Fruit fly (Drosophila melanogaster) whole organism: Measurements from ENCODE around the gene CG10514.

Source experiments
- CG8478 ChIP-seq: fragments of >200 bp; optimal IDR thresholded peaks from 2 replicates; lab custom pipeline; 2018; ENCODE audit warnings: inconsistent platforms
- Dll ChIP-seq: fragments of >200 bp; optimal IDR thresholded peaks from 2 replicates; lab custom pipeline; 2017
- EcR ChIP-seq, 2 experiments: fragments of >200 bp; optimal IDR thresholded peaks; 2 replicates each; lab custom pipeline; 2017; ENCODE audit warnings: missing biosample characterization in 2 of 2, missing genetic modification characterization in 2 of 2, missing genetic modification reagents in 2 of 2
- psq ChIP-seq: fragments of >200 bp; optimal IDR thresholded peaks from 2 replicates; lab custom pipeline; 2017
- usp ChIP-seq: fragments of >200 bp; optimal IDR thresholded peaks from 2 replicates; lab custom pipeline; 2017; ENCODE audit warnings: missing biosample characterization, missing genetic modification characterization, mixed read lengths

DNA sequence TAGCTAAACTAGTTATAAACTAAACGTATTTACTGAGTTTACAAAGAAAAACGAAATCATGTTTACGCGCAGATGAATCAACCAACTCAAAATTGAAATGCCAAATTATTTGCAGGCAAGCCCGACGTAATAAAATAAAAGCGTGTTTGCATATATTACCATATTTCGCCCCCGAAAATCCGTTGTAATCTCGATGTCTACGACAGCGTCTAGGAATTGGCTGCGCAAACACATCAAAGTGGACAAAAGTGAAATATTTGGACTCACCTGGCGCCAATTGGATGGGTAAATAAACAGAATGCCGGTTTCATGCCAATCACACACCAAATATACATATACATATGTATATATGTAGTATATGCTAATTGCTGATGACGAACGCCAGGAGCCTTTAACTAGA is 43.5 kb downstream of the CG10514 start:
- TF ChIP-seq psq: no peak
- TF ChIP-seq EcR (GFP tag; optimal IDR thresholded peaks at IDR 0.05; lab: Kevin White, UChicago): no peak
- no peak for TF ChIP-seq usp
- TF ChIP-seq Dll (lab: Kevin White, UChicago): no peak
- TF ChIP-seq CG8478 (lab: Kevin White, UChicago): no peak
